Fruit fly (Drosophila melanogaster) Kc167 (cell line): Measurements from ENCODE around the gene ppk17.

Experiments
- Sin3A ChIP-seq: fragments of >200 bp; optimal IDR thresholded peaks from 2 replicates; lab custom pipeline; 2018; ENCODE audit warnings: missing external identifiers
- h ChIP-seq: fragments of >200 bp; optimal IDR thresholded peaks from 3 replicates; lab custom pipeline; 2018; ENCODE audit warnings: missing external identifiers
- psq ChIP-seq: fragments of >200 bp; optimal IDR thresholded peaks from 2 replicates; lab custom pipeline; 2017; ENCODE audit warnings: missing external identifiers
- ttk ChIP-seq: sonication (Bioruptor generic); optimal IDR thresholded peaks from 2 replicates; lab custom pipeline; 2017; ENCODE audit warnings: missing external identifiers

DNA sequence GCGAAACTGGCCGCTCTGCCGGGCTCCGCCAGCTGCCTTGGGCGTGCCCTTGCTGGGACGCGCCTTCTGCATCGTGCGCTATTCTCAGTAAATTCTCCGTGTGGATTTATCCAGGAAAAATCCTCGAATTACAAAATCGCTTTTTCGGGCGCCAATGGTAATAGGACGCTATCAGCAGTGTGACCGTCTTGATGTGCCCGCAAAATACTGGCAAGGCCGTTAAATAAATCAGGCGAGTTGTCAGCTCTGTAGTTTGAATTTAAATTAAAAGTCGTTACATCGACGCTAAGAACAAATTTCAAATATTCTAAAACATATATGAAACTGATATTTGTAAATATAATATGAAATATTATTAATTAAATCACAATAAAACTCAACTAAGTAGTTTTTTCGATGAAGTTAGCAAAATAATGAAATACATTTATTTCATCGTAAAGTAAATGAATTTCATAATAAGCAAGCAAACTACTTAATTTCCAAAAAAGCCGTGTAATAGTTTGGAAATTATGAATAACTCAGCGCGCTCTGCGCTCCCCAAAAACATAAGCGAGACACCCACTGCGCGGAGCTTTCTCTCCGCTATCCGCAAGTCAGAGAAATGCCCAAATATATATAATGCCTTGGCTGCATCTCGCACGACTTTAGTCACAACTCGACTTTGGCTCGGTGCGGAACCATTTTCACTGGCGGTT lies 22.0 kb downstream of the ppk17 start, which contains the start of the genes glu and ChLD3:
- TF ChIP-seq h (lab: Kevin White, UChicago) (no peak), psq (lab: Kevin White, UChicago) (no peak), Sin3A (no peak), ttk (lab: Kevin White, UChicago) (no peak)
